Worm (Caenorhabditis elegans) whole organism, L1 larva: ENCODE measurements around the gene Y53G8AR.8.

Experiments used
- C34B4.2 ChIP-seq: sonication (generic microtip); optimal IDR thresholded peaks from 2 replicates; lab custom pipeline; 2017; ENCODE audit warnings: mild to moderate bottlenecking, missing genetic modification characterization, missing compliant biosample characterization
- ceh-82 ChIP-seq, 3 experiments: fragments of 150-350 bp in 1 of 3; sonication (generic microtip) in 2 of 3; optimal IDR thresholded peaks; 2 replicates each; lab custom pipeline; 2014 to 2017; ENCODE audit warnings: missing biosample characterization in 3 of 3, missing genetic modification characterization in 3 of 3
- ceh-90 ChIP-seq: sonication (generic microtip); optimal IDR thresholded peaks from 2 replicates; lab custom pipeline; 2016; ENCODE audit warnings: missing genetic modification characterization, missing compliant biosample characterization
- fos-1 ChIP-seq: fragments of 150-350 bp; optimal IDR thresholded peaks from 2 replicates; lab custom pipeline; 2014; ENCODE audit warnings: missing biosample characterization, missing genetic modification characterization
- lin-39 ChIP-seq: fragments of 150-350 bp; optimal IDR thresholded peaks from 2 replicates; lab custom pipeline; 2014; ENCODE audit warnings: missing biosample characterization, missing genetic modification reagents, missing genetic modification characterization
- rnt-1 ChIP-seq: sonication (generic microtip); optimal IDR thresholded peaks from 2 replicates; lab custom pipeline; 2016; ENCODE audit warnings: mild to moderate bottlenecking, missing genetic modification characterization, moderate library complexity, missing compliant biosample characterization
- swsn-7 ChIP-seq: sonication (generic microtip); optimal IDR thresholded peaks from 2 replicates; lab custom pipeline; 2016; ENCODE audit warnings: missing genetic modification characterization, missing compliant biosample characterization
- zag-1 ChIP-seq: fragments of 150-350 bp; optimal IDR thresholded peaks from 2 replicates; lab custom pipeline; 2014; ENCODE audit warnings: missing biosample characterization, missing genetic modification characterization

ce11 chrIII:3279304-3279703 is 14.8 kb downstream of the Y53G8AR.8 start:
- TF ChIP-seq ceh-82 (tag; optimal IDR thresholded peaks at IDR 0.05; lab: Kevin White, UChicago), result peak; percentile 46 to 83 (median 57)
- no peak for TF ChIP-seq zag-1 (tag; lab: Kevin White, UChicago)
- TF ChIP-seq swsn-7 (tag; lab: Kevin White, UChicago), result peak; percentile 93
- no peak for TF ChIP-seq C34B4.2 (tag; lab: Kevin White, UChicago)
- peak; percentile 85 for TF ChIP-seq rnt-1 (tag; lab: Kevin White, UChicago)
- TF ChIP-seq ceh-90 (tag; lab: Kevin White, UChicago), result no peak
- TF ChIP-seq lin-39 (tag; lab: Kevin White, UChicago), result peak; percentile 79
- peak; percentile 66 for TF ChIP-seq fos-1
